Fruit fly (Drosophila melanogaster) S2 (cell line): ENCODE results near the gene PIG-U.

Experiments
- CG8478 ChIP-seq: fragments of >200 bp; optimal IDR thresholded peaks from 2 replicates; lab custom pipeline; 2018
- CTCF ChIP-seq, 2 experiments: fragments of >200 bp; optimal IDR thresholded peaks; 2 replicates each; lab custom pipeline; 2018

- no peak for TF ChIP-seq CG8478 (lab: Kevin White, UChicago)
- no peak for TF ChIP-seq CTCF (optimal IDR thresholded peaks at IDR 0.05; lab: Kevin White, UChicago)
These were observed 41.4 kb upstream of the PIG-U start for dm6 chr2L:8473448-8473847.
